Worm (Caenorhabditis elegans) whole organism, L4 larva: ENCODE results near the gene nfx-1.

ENCODE experiments used
- egl-43 ChIP-seq: fragments of 200-800 bp; sonication (Bioruptor generic); IDR thresholded peaks from 2 replicates; pipeline ENCODE4 v1.3.6; 2022; ENCODE audit warnings: missing genetic modification reagents, missing genetic modification characterization, missing compliant biosample characterization
- lim-7 ChIP-seq: fragments of 200-800 bp; sonication (Bioruptor generic); IDR thresholded peaks from 2 replicates; pipeline ENCODE4 v1.3.6; 2022; ENCODE audit warnings: missing genetic modification characterization, missing compliant biosample characterization
- nhr-77 ChIP-seq: fragments of 150-350 bp; optimal IDR thresholded peaks from 2 replicates; lab custom pipeline; 2014; ENCODE audit warnings: missing biosample characterization, missing genetic modification characterization
- unc-39 ChIP-seq: sonication (generic microtip); optimal IDR thresholded peaks from 2 replicates; lab custom pipeline; 2017; ENCODE audit warnings: missing biosample characterization, missing genetic modification characterization
- zip-2 ChIP-seq: fragments of 150-350 bp; optimal IDR thresholded peaks from 2 replicates; lab custom pipeline; 2014; ENCODE audit warnings: missing biosample characterization, missing genetic modification characterization

DNA sequence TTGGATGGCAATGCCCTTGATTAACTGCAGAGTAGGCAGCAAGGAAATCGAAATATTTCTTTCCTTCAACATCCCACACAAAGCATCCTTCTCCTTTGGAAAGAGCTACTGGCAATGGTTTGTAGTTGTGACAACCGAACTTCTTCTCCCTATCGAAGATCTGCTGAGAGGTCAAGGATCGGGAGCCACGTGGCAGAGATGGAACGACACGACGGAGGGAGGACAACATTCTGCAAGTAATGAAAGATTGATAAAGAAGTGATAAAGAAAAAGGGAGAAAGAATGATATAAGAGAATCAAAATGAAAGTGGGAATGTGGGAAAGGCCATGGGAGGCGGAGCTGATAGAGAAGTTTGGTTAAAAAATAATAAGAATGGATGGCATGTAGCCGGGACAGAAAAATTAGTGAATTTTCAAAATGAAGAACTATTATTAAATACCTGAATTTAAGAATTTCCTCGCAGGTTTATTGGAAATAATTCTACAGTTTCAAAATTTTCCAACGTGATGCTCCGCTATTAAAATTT lies 20.6 kb downstream of the nfx-1 start, which contains the start of gene oatr-1:
- TF ChIP-seq unc-39 (no peak), egl-43 (GFP tag; lab: Robert Waterston, UW) (no peak), nhr-77 (no peak), zip-2 (no peak), lim-7 (GFP tag; lab: Robert Waterston, UW) (no peak)
